Worm (Caenorhabditis elegans) whole organism, L3 larva: ENCODE data around the gene F49F1.14.

Experiments used
- ceh-16 ChIP-seq: sonication (generic microtip); optimal IDR thresholded peaks from 2 replicates; lab custom pipeline; 2017; ENCODE audit warnings: missing biosample characterization, missing genetic modification characterization
- daf-12 ChIP-seq: fragments of 150-350 bp; optimal IDR thresholded peaks from 2 replicates; lab custom pipeline; 2014; ENCODE audit warnings: missing biosample characterization, missing genetic modification reagents, missing genetic modification characterization
- egl-27 ChIP-seq: sonication (generic microtip); optimal IDR thresholded peaks from 4 replicates; lab custom pipeline; 2017; ENCODE audit warnings: missing biosample characterization, missing genetic modification reagents, missing genetic modification characterization
- elt-1 ChIP-seq: fragments of 150-350 bp; optimal IDR thresholded peaks from 2 replicates; lab custom pipeline; 2014; ENCODE audit warnings: missing biosample characterization, missing genetic modification characterization
- nhr-12 ChIP-seq: fragments of 150-350 bp; optimal IDR thresholded peaks from 2 replicates; lab custom pipeline; 2014; ENCODE audit warnings: missing biosample characterization, missing genetic modification characterization
- nhr-237 ChIP-seq: fragments of 150-350 bp; optimal IDR thresholded peaks from 2 replicates; lab custom pipeline; 2014; ENCODE audit warnings: missing biosample characterization, missing genetic modification characterization
- nhr-77 ChIP-seq: fragments of 150-350 bp; optimal IDR thresholded peaks from 2 replicates; lab custom pipeline; 2014; ENCODE audit warnings: missing biosample characterization, missing genetic modification characterization
- pha-4 ChIP-seq: fragments of 150-350 bp; optimal IDR thresholded peaks from 2 replicates; lab custom pipeline; 2014; ENCODE audit warnings: missing biosample characterization, missing genetic modification reagents, missing genetic modification characterization
- skn-1 ChIP-seq: fragments of 150-350 bp; optimal IDR thresholded peaks from 2 replicates; lab custom pipeline; 2014; ENCODE audit warnings: missing biosample characterization, missing genetic modification characterization

- no peak for TF ChIP-seq nhr-77 (tag; lab: Kevin White, UChicago)
- no peak for TF ChIP-seq nhr-12 (tag; lab: Kevin White, UChicago)
- TF ChIP-seq nhr-237 (tag; lab: Kevin White, UChicago): no peak
- TF ChIP-seq egl-27 (tag; lab: Kevin White, UChicago): no peak
- TF ChIP-seq skn-1 (tag; lab: Kevin White, UChicago): no peak
- TF ChIP-seq ceh-16 (tag; lab: Kevin White, UChicago): no peak
- TF ChIP-seq daf-12 (tag; lab: Kevin White, UChicago): no peak
- TF ChIP-seq pha-4: no peak
- no peak for TF ChIP-seq elt-1 (tag; lab: Kevin White, UChicago)
These were observed 43.8 kb downstream of the F49F1.14 start, which contains the start of gene fbxb-55 for ce11 chrIV:4068480-4068879.
